Worm (Caenorhabditis elegans) whole organism, young adult: ENCODE results near the gene fbxa-82.

Experiments
- let-526 ChIP-seq: fragments of 200-800 bp; sonication (Bioruptor generic); IDR thresholded peaks from 2 replicates; pipeline ENCODE4 v1.3.6; 2022; ENCODE audit warnings: missing genetic modification reagents, missing genetic modification characterization, missing compliant biosample characterization
- repo-1 ChIP-seq: sonication (generic microtip); optimal IDR thresholded peaks from 2 replicates; lab custom pipeline; 2017; ENCODE audit warnings: mild to moderate bottlenecking, missing genetic modification characterization, missing compliant biosample characterization
- unc-62 ChIP-seq: fragments of 150-350 bp; optimal IDR thresholded peaks from 2 replicates; lab custom pipeline; 2014; ENCODE audit warnings: missing biosample characterization, missing genetic modification reagents, missing genetic modification characterization
- ztf-6 ChIP-seq: fragments of 200-800 bp; sonication (Bioruptor generic); IDR thresholded peaks from 2 replicates; pipeline ENCODE4 v1.3.6; 2022; ENCODE audit warnings: missing genetic modification reagents, missing genetic modification characterization, missing compliant biosample characterization

ce11 chrV:15089438-15089837 is 37.1 kb upstream of the fbxa-82 start, which contains the start of the genes C01G10.5 and C01G10.4:
- TF ChIP-seq ztf-6 (GFP tag; lab: Robert Waterston, UW) (no peak), repo-1 (tag; lab: Kevin White, UChicago) (no peak), let-526 (GFP tag; lab: Robert Waterston, UW) (no peak), unc-62 (GFP tag; lab: Kevin White, UChicago) (no peak)
